Worm (Caenorhabditis elegans) whole organism, L1 larva: ENCODE results near the gene abf-3.

ENCODE experiments used
- ama-1 ChIP-seq: fragments of 150-350 bp; optimal IDR thresholded peaks from 2 replicates; lab custom pipeline; 2014
- nhr-85 ChIP-seq: sonication (generic microtip); peaks from one replicate; lab custom pipeline; 2016; ENCODE audit warnings: missing genetic modification characterization, inconsistent platforms, missing compliant biosample characterization

DNA sequence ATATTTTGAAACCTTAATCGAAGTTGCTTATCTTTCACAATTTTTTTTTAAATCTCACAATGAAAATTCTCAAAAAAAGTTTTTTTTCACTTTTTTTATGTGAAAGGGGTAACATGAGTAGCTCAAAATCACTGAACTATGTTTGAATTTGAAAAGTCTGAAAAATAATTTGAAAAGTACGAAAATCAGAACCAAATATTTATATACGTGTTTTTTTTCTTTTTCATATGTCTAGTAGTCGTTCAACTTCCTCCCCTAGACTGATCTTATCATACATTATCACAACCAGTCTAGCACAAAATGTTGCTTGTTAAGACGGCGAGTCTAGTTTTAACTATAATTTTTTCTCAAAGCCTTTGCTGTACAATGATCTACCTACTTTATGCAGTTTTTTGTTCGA is 3.8 kb upstream of the abf-3 start, which contains the start of gene srbc-49:
- TF ChIP-seq ama-1 (no peak), nhr-85 (no peak)
